Worm (Caenorhabditis elegans) whole organism, young adult: ENCODE measurements around the gene F13A2.3.

Experiments
- C06A6.2 ChIP-seq: fragments of 200-800 bp; sonication (Bioruptor generic); conservative IDR thresholded peaks from 2 replicates; pipeline ENCODE4 v1.3.6; 2022; ENCODE audit warnings: missing genetic modification characterization, missing compliant biosample characterization
- D2030.7 ChIP-seq: fragments of 200-800 bp; sonication (Bioruptor generic); IDR thresholded peaks from 2 replicates; pipeline ENCODE4 v1.3.6; 2022; ENCODE audit warnings: missing genetic modification reagents, missing genetic modification characterization, missing compliant biosample characterization
- F23B12.7 ChIP-seq: sonication (generic microtip); optimal IDR thresholded peaks from 2 replicates; lab custom pipeline; 2017; ENCODE audit warnings: missing genetic modification characterization, mild to moderate bottlenecking, missing compliant biosample characterization, antibody characterized with exemption, moderate library complexity; ENCODE audit not compliant: insufficient read depth
- F37B4.10 ChIP-seq: fragments of 200-800 bp; sonication (Bioruptor generic); IDR thresholded peaks from 2 replicates; pipeline ENCODE4 v1.3.6; 2022; ENCODE audit warnings: missing genetic modification characterization, missing compliant biosample characterization
- T07F8.4 ChIP-seq: sonication (generic microtip); optimal IDR thresholded peaks from 2 replicates; lab custom pipeline; 2016; ENCODE audit warnings: mild to moderate bottlenecking, missing genetic modification characterization, moderate library complexity, missing compliant biosample characterization
- Y79H2A.3 ChIP-seq: fragments of 200-800 bp; sonication (Bioruptor generic); conservative IDR thresholded peaks from 2 replicates; pipeline ENCODE4 v1.3.6; 2022; ENCODE audit warnings: missing genetic modification reagents, missing genetic modification characterization, missing compliant biosample characterization
- ZK185.1 ChIP-seq: sonication (generic microtip); optimal IDR thresholded peaks from 2 replicates; lab custom pipeline; 2016; ENCODE audit warnings: mild to moderate bottlenecking, missing genetic modification characterization, missing compliant biosample characterization; ENCODE audit not compliant: poor library complexity, severe bottlenecking
- aptf-2 ChIP-seq: fragments of 200-800 bp; sonication (Bioruptor generic); conservative IDR thresholded peaks from 2 replicates; pipeline ENCODE4 v1.3.6; 2022; ENCODE audit warnings: missing genetic modification reagents, missing genetic modification characterization, missing compliant biosample characterization
- athp-1 ChIP-seq: sonication (generic microtip); optimal IDR thresholded peaks from 2 replicates; lab custom pipeline; 2017; ENCODE audit warnings: mild to moderate bottlenecking, missing genetic modification characterization, missing compliant biosample characterization
- attf-3 ChIP-seq: fragments of 200-800 bp; sonication (Bioruptor generic); conservative IDR thresholded peaks from 2 replicates; pipeline ENCODE4 v1.3.6; 2022; ENCODE audit warnings: missing genetic modification reagents, missing genetic modification characterization, missing compliant biosample characterization
- ccch-3 ChIP-seq: fragments of 200-800 bp; sonication (Bioruptor generic); optimal IDR thresholded peaks from 2 replicates; lab custom pipeline; 2018; ENCODE audit warnings: mild to moderate bottlenecking, missing genetic modification characterization, missing compliant biosample characterization
- cebp-1 ChIP-seq, 2 experiments: fragments of 200-800 bp in 1 of 2; sonication (Bioruptor generic) in 1 of 2; sonication (generic microtip) in 1 of 2; IDR thresholded peaks in 1 of 2; optimal IDR thresholded peaks in 1 of 2; 2 replicates each; pipeline versions ENCODE4 v1.3.6 to Lab custom; 2017 to 2022; ENCODE audit warnings: missing compliant biosample characterization in 2 of 2, missing genetic modification characterization in 2 of 2, mild to moderate bottlenecking in 1 of 2, missing genetic modification reagents in 1 of 2, moderate library complexity in 1 of 2
- cebp-2 ChIP-seq: fragments of 200-800 bp; sonication (Bioruptor generic); IDR thresholded peaks from 2 replicates; pipeline ENCODE4 v1.3.6; 2022; ENCODE audit warnings: missing genetic modification characterization, missing compliant biosample characterization
- ceh-100 ChIP-seq: fragments of 200-800 bp; sonication (Bioruptor generic); IDR thresholded peaks from 2 replicates; pipeline ENCODE4 v1.3.6; 2022; ENCODE audit warnings: missing genetic modification reagents, missing genetic modification characterization, missing compliant biosample characterization
- chd-7 ChIP-seq: sonication (generic microtip); optimal IDR thresholded peaks from 2 replicates; lab custom pipeline; 2016; ENCODE audit warnings: mild to moderate bottlenecking, missing genetic modification characterization, moderate library complexity, missing compliant biosample characterization
- die-1 ChIP-seq: sonication (generic microtip); optimal IDR thresholded peaks from 2 replicates; lab custom pipeline; 2016; ENCODE audit warnings: missing genotype, mild to moderate bottlenecking, missing genetic modification characterization, missing compliant biosample characterization
- dox-1 ChIP-seq: fragments of 200-800 bp; sonication (Bioruptor generic); IDR thresholded peaks from 2 replicates; pipeline ENCODE4 v1.3.6; 2022; ENCODE audit warnings: missing genetic modification reagents, missing genetic modification characterization, missing compliant biosample characterization
- dpl-1 ChIP-seq: fragments of 150-350 bp; optimal IDR thresholded peaks from 2 replicates; lab custom pipeline; 2014; ENCODE audit warnings: missing biosample characterization, missing genetic modification reagents, missing genetic modification characterization
- efl-1 ChIP-seq: fragments of 150-350 bp; optimal IDR thresholded peaks from 2 replicates; lab custom pipeline; 2014; ENCODE audit warnings: missing biosample characterization, missing genetic modification reagents, missing genetic modification characterization
- egrh-3 ChIP-seq: fragments of 200-800 bp; sonication (Bioruptor generic); IDR thresholded peaks from 2 replicates; pipeline ENCODE4 v1.3.6; 2022; ENCODE audit warnings: missing genetic modification reagents, missing genetic modification characterization, missing compliant biosample characterization
- ekl-4 ChIP-seq: fragments of 200-800 bp; sonication (Bioruptor generic); IDR thresholded peaks from 2 replicates; pipeline ENCODE4 v1.3.6; 2022; ENCODE audit warnings: missing genetic modification reagents, missing genetic modification characterization, missing compliant biosample characterization
- ets-4 ChIP-seq: fragments of 200-800 bp; sonication (Bioruptor generic); optimal IDR thresholded peaks from 2 replicates; lab custom pipeline; 2018; ENCODE audit warnings: mild to moderate bottlenecking, missing genetic modification characterization, missing compliant biosample characterization
- hmg-1.2 ChIP-seq: fragments of 200-800 bp; sonication (Bioruptor generic); IDR thresholded peaks from 2 replicates; pipeline ENCODE4 v1.3.6; 2022; ENCODE audit warnings: missing genetic modification reagents, missing genetic modification characterization, missing compliant biosample characterization
- lin-40 ChIP-seq: sonication (generic microtip); optimal IDR thresholded peaks from 2 replicates; lab custom pipeline; 2016; ENCODE audit warnings: missing genetic modification characterization, mild to moderate bottlenecking, missing compliant biosample characterization, missing genotype, missing genetic modification reagents
- madf-6 ChIP-seq: fragments of 200-800 bp; sonication (Bioruptor generic); IDR thresholded peaks from 2 replicates; pipeline ENCODE4 v1.3.6; 2022; ENCODE audit warnings: missing genetic modification reagents, missing genetic modification characterization, missing compliant biosample characterization
- madf-8 ChIP-seq: fragments of 200-800 bp; sonication (Bioruptor generic); conservative IDR thresholded peaks from 2 replicates; pipeline ENCODE4 v1.3.6; 2022; ENCODE audit warnings: missing genetic modification reagents, missing genetic modification characterization, missing compliant biosample characterization
- mcd-1 ChIP-seq: fragments of 200-800 bp; sonication (Bioruptor generic); IDR thresholded peaks from 2 replicates; pipeline ENCODE4 v1.3.6; 2022; ENCODE audit warnings: missing genetic modification reagents, missing genetic modification characterization, missing compliant biosample characterization
- mes-4 ChIP-seq: sonication (generic microtip); optimal IDR thresholded peaks from 2 replicates; lab custom pipeline; 2016; ENCODE audit warnings: missing genotype, missing genetic modification characterization, missing compliant biosample characterization
- mxl-1 ChIP-seq: sonication (generic microtip); optimal IDR thresholded peaks from 2 replicates; lab custom pipeline; 2016; ENCODE audit warnings: missing genetic modification characterization, missing compliant biosample characterization
- nfya-2 ChIP-seq: fragments of 200-800 bp; sonication (Bioruptor generic); IDR thresholded peaks from 2 replicates; pipeline ENCODE4 v1.3.6; 2022; ENCODE audit warnings: missing genetic modification reagents, missing genetic modification characterization, missing compliant biosample characterization
- nfyb-1 ChIP-seq: fragments of 200-800 bp; sonication (Bioruptor generic); IDR thresholded peaks from 2 replicates; pipeline ENCODE4 v1.3.6; 2022; ENCODE audit warnings: missing genetic modification reagents, missing genetic modification characterization, missing compliant biosample characterization
- nhr-179 ChIP-seq: sonication (generic microtip); optimal IDR thresholded peaks from 2 replicates; lab custom pipeline; 2016; ENCODE audit warnings: mild to moderate bottlenecking, missing genetic modification characterization, missing compliant biosample characterization
- nhr-80 ChIP-seq: sonication (generic microtip); optimal IDR thresholded peaks from 2 replicates; lab custom pipeline; 2016; ENCODE audit warnings: missing genetic modification characterization, missing compliant biosample characterization
- pbrm-1 ChIP-seq: fragments of 200-800 bp; sonication (Bioruptor generic); IDR thresholded peaks from 2 replicates; pipeline ENCODE4 v1.3.6; 2022; ENCODE audit warnings: missing genetic modification reagents, missing genetic modification characterization, missing compliant biosample characterization
- rec-8 ChIP-seq, 2 experiments: sonication (generic microtip); optimal IDR thresholded peaks; 2 replicates each; lab custom pipeline; 2016; ENCODE audit warnings: mild to moderate bottlenecking in 2 of 2, missing genetic modification characterization in 2 of 2, missing genetic modification reagents in 2 of 2, missing genotype in 2 of 2, missing biosample characterization in 1 of 2, missing compliant biosample characterization in 1 of 2, moderate library complexity in 1 of 2
- snpc-1.1 ChIP-seq: sonication (generic microtip); optimal IDR thresholded peaks from 2 replicates; lab custom pipeline; 2017; ENCODE audit warnings: missing genetic modification characterization, mild to moderate bottlenecking, missing compliant biosample characterization, antibody characterized with exemption, moderate library complexity, missing genotype, missing genetic modification reagents; ENCODE audit not compliant: insufficient read depth
- snpc-1.3 ChIP-seq: sonication (generic microtip); optimal IDR thresholded peaks from 2 replicates; lab custom pipeline; 2017; ENCODE audit warnings: missing genetic modification characterization, mild to moderate bottlenecking, missing compliant biosample characterization, antibody characterized with exemption, moderate library complexity, missing genotype, missing genetic modification reagents; ENCODE audit not compliant: insufficient read depth
- snpc-3.4 ChIP-seq: sonication (generic microtip); optimal IDR thresholded peaks from 2 replicates; lab custom pipeline; 2017; ENCODE audit warnings: missing genetic modification characterization, mild to moderate bottlenecking, missing compliant biosample characterization, antibody characterized with exemption, moderate library complexity, missing genotype, missing genetic modification reagents
- snpc-4 ChIP-seq, 5 experiments: fragments of 150-350 bp in 1 of 5; sonication (generic microtip) in 4 of 5; optimal IDR thresholded peaks; 2 replicates each; lab custom pipeline; 2014 to 2018; ENCODE audit warnings: missing genetic modification characterization in 5 of 5, missing biosample characterization in 3 of 5, antibody characterized with exemption in 2 of 5, mild to moderate bottlenecking in 2 of 5, missing compliant biosample characterization in 2 of 5, missing genotype in 2 of 5, moderate library complexity in 2 of 5, missing genetic modification reagents in 1 of 5
- somi-1 ChIP-seq: fragments of 200-800 bp; sonication (Bioruptor generic); optimal IDR thresholded peaks from 2 replicates; lab custom pipeline; 2018; ENCODE audit warnings: mild to moderate bottlenecking, missing genetic modification characterization, missing compliant biosample characterization
- tbx-9 ChIP-seq: sonication (generic microtip); optimal IDR thresholded peaks from 2 replicates; lab custom pipeline; 2016; ENCODE audit warnings: borderline replicate concordance, missing genetic modification characterization, inconsistent platforms, missing compliant biosample characterization
- xnd-1 ChIP-seq: sonication (generic microtip); optimal IDR thresholded peaks from 2 replicates; lab custom pipeline; 2016; ENCODE audit warnings: missing genotype, missing genetic modification reagents, missing genetic modification characterization, missing compliant biosample characterization
- zfh-2 ChIP-seq: fragments of 200-800 bp; sonication (Bioruptor generic); conservative IDR thresholded peaks from 2 replicates; pipeline ENCODE4 v1.3.6; 2022; ENCODE audit warnings: missing genetic modification reagents, missing genetic modification characterization, missing compliant biosample characterization
- ztf-6 ChIP-seq: fragments of 200-800 bp; sonication (Bioruptor generic); IDR thresholded peaks from 2 replicates; pipeline ENCODE4 v1.3.6; 2022; ENCODE audit warnings: missing genetic modification reagents, missing genetic modification characterization, missing compliant biosample characterization

The F13A2.3 gene

ce11 chrV:4373656-4374055 lies 22.5 kb downstream of the F13A2.3 start (continued):
- TF ChIP-seq F37B4.10 (no peak), Y79H2A.3 (peak; percentile 76; the same call in 1 of the 2 replicates), snpc-4 (GFP tag; optimal IDR thresholded peaks at IDR 0.05; lab: Kevin White, UChicago) (no peak), snpc-4 (tag; optimal IDR thresholded peaks at IDR 0.05; lab: Kevin White, UChicago) (peak in 1 of 4 experiments; percentile 0), T07F8.4 (tag; lab: Kevin White, UChicago) (no peak), nfyb-1 (GFP tag; lab: Robert Waterston, UW) (0 out of 2 replicates have a peak, but pooled peaks have one; percentile 34), tbx-9 (no peak), snpc-1.3 (tag; lab: Kevin White, UChicago) (peak; percentile 51), aptf-2 (GFP tag; lab: Robert Waterston, UW) (no peak), madf-6 (peak; percentile 59), madf-8 (GFP tag; lab: Robert Waterston, UW) (0 out of 2 replicates have a peak, but pooled peaks have one; percentile 14), chd-7 (tag; lab: Kevin White, UChicago) (no peak), ceh-100 (GFP tag; lab: Robert Waterston, UW) (no peak), die-1 (tag; lab: Kevin White, UChicago) (no peak), mes-4 (tag; lab: Kevin White, UChicago) (no peak), snpc-1.1 (no peak), pbrm-1 (GFP tag; lab: Robert Waterston, UW) (no peak), cebp-1 (GFP tag; IDR thresholded peaks at IDR 0.05; lab: Robert Waterston, UW) (no peak), cebp-1 (tag; optimal IDR thresholded peaks at IDR 0.05; lab: Kevin White, UChicago) (peak; percentile 14), D2030.7 (GFP tag; lab: Robert Waterston, UW) (0 out of 2 replicates have a peak, but pooled peaks have one; percentile 28), rec-8 (tag; optimal IDR thresholded peaks at IDR 0.05; lab: Kevin White, UChicago) (peak in 1 of 2 experiments; percentile 24), nhr-179 (tag; lab: Kevin White, UChicago) (no peak), ekl-4 (GFP tag; lab: Robert Waterston, UW) (0 out of 2 replicates have a peak, but pooled peaks have one; percentile 44), nfya-2 (GFP tag; lab: Robert Waterston, UW) (no peak), ccch-3 (no peak), mxl-1 (tag; lab: Kevin White, UChicago) (no peak), xnd-1 (tag; lab: Kevin White, UChicago) (no peak), lin-40 (tag; lab: Kevin White, UChicago) (no peak), ztf-6 (no peak)

- no peak for TF ChIP-seq somi-1 (GFP tag; lab: Kevin White, UChicago)
- no peak for TF ChIP-seq cebp-2 (GFP tag; lab: Robert Waterston, UW)
- peak; percentile 85 for TF ChIP-seq zfh-2 (GFP tag; lab: Robert Waterston, UW)
- TF ChIP-seq egrh-3: peak; percentile 51; the same call in 1 of the 2 replicates
Observed at ce11 chrV:4372986-4373385, 23.2 kb downstream of the F13A2.3 start.

DNA sequence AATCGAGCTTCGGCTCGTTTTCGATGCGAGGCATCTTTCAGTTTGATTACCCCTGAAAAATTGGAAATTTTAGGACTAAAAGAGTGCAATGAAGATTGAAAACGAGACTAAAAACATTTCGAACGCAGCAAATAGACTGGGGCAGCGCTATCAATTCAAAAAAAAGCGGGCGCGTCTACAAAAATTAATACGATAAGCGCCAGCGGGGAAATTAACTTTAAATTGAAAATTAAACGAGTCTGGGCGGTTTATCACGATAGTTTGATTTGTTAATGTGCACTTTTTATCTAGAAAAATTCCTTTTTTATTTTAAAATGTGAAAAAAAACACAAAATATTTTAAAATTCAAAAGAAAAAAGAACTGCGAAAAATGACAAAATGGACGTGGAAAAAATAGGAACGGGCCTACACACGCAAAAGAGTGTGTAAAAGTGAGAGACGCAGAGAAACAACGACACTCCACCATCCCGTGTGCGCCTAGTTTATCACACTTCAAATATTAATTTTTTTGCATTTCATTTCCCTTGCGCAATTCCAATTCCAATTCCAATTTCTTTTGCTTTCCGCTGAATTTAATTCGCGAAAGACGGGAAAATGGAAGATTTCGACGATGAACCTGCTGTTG lies 24.7 kb downstream of the F13A2.3 start, which contains the start of the genes gmpr-1 and fipp-1:
TSS of gene gmpr-1 (minus strand) at position 75 of the 625 bp plus-strand sequence.
TSS of gene fipp-1 (plus strand) at position 499 of the 625 bp plus-strand sequence.
- TF ChIP-seq attf-3 (GFP tag; lab: Robert Waterston, UW) (peak; percentile 97), F23B12.7 (tag; lab: Kevin White, UChicago) (peak; percentile 10), nhr-80 (peak; percentile 47), dpl-1 (GFP tag; lab: Kevin White, UChicago) (peak; percentile 58), mcd-1 (GFP tag; lab: Robert Waterston, UW) (peak; percentile 53; the same call in 1 of the 2 replicates), snpc-3.4 (tag; lab: Kevin White, UChicago) (peak; percentile 17), hmg-1.2 (GFP tag; lab: Robert Waterston, UW) (peak; percentile 99), C06A6.2 (GFP tag; lab: Robert Waterston, UW) (no peak), ZK185.1 (tag; lab: Kevin White, UChicago) (no peak), efl-1 (GFP tag; lab: Kevin White, UChicago) (peak; percentile 85), xnd-1 (tag; lab: Kevin White, UChicago) (peak; percentile 74), athp-1 (peak; percentile 10), ets-4 (GFP tag; lab: Kevin White, UChicago) (no peak), dox-1 (GFP tag; lab: Robert Waterston, UW) (0 out of 2 replicates have a peak, but pooled peaks have one; percentile 42)
